Worm (Caenorhabditis elegans): ENCODE results near the gene irld-4.
A peak's percentile ranks its signal among the peaks of the same experiment; 100 is the strongest.

The irld-4 gene

DNA sequence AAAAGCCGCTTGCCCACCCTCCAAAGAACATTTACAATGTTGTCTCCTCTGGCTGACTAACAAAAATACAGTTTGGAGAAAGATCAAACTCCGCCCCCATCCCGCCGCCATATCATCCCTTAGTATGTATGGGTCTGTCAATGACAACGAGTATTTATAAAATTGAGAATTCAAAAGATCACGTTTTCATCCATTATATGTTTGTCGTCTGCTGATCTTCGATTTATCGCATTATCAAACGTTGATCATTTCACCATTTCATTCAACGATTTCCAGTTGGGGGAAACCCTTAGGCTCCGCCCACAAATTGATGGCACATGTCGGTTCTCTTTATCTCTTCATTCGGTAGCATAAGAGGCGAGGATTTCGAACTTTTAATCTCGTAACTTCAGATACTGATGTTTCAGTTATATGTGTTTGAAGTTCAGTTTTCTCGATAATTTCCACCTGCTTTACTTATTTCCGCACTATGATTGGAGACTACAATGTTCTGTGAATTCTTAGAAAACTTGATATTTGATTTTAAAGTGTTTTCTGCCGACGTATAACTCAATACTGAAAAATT lies 18.6 kb upstream of the irld-4 start:
- no peak for TF ChIP-seq ceh-82 (tag; optimal IDR thresholded peaks at IDR 0.05)
- TF ChIP-seq dpl-1 (GFP tag; optimal IDR thresholded peaks at IDR 0.05) = peak in 1 of 3 experiments; percentile 4
- peak; percentile 21 for TF ChIP-seq dsc-1 (tag; optimal IDR thresholded peaks at IDR 0.05)
- peak; percentile 94 for TF ChIP-seq nhr-85 (tag)
- TF ChIP-seq sptf-1 (tag; optimal IDR thresholded peaks at IDR 0.05) = no peak
- TF ChIP-seq lin-35 (GFP tag; optimal IDR thresholded peaks at IDR 0.05) = peak in 1 of 2 experiments; percentile 31
- peak; percentile 40 for TF ChIP-seq fkh-8 (tag; optimal IDR thresholded peaks at IDR 0.05)
- peak; percentile 80 for TF ChIP-seq nhr-71 (tag; optimal IDR thresholded peaks at IDR 0.05)
- peak; percentile 5 for TF ChIP-seq vab-15 (tag; optimal IDR thresholded peaks at IDR 0.05)
- peak; percentile 22 for TF ChIP-seq irx-1 (tag; optimal IDR thresholded peaks at IDR 0.05)
- peak; percentile 77 for TF ChIP-seq nhr-19 (GFP tag; conservative IDR thresholded peaks at IDR 0.05)
- no peak for TF ChIP-seq sox-4 (tag; optimal IDR thresholded peaks at IDR 0.05)
- no peak for TF ChIP-seq ceh-63 (GFP tag; optimal IDR thresholded peaks at IDR 0.05)
- TF ChIP-seq grh-1 (GFP tag; IDR thresholded peaks at IDR 0.05) = peak; percentile 45
- TF ChIP-seq xbp-1 (tag; optimal IDR thresholded peaks at IDR 0.05) = peak; percentile 10
- no peak for TF ChIP-seq snpc-4 (tag; optimal IDR thresholded peaks at IDR 0.05)
- peak; percentile 52 for TF ChIP-seq tbx-2 (tag; optimal IDR thresholded peaks at IDR 0.05)
- TF ChIP-seq jun-1 (tag; optimal IDR thresholded peaks at IDR 0.05) = peak; percentile 44
- TF ChIP-seq unc-130 (tag; optimal IDR thresholded peaks at IDR 0.05) = peak; percentile 33
- no peak for TF ChIP-seq unc-98 (GFP tag; IDR thresholded peaks at IDR 0.05)
- TF ChIP-seq ztf-4 (tag; optimal IDR thresholded peaks at IDR 0.05) = peak; percentile 5
- TF ChIP-seq nhr-90 (tag; optimal IDR thresholded peaks at IDR 0.05; ENCODE audit: poor library complexity) = peak; percentile 67
- peak; percentile 63 for TF ChIP-seq lin-14 (GFP tag; optimal IDR thresholded peaks at IDR 0.05)
- TF ChIP-seq snu-23 (GFP tag; optimal IDR thresholded peaks at IDR 0.05) = peak; percentile 57
- TF ChIP-seq elt-3 (tag; optimal IDR thresholded peaks at IDR 0.05) = peak; percentile 63 to 93 (median 80)
- TF ChIP-seq nhr-47 (tag; optimal IDR thresholded peaks at IDR 0.05) = peak; percentile 64
- TF ChIP-seq mdl-1 (tag; optimal IDR thresholded peaks at IDR 0.05) = peak in 1 of 2 experiments; percentile 63
- TF ChIP-seq nhr-20 (tag; optimal IDR thresholded peaks at IDR 0.05) = peak; percentile 87
- no peak for TF ChIP-seq efl-1 (optimal IDR thresholded peaks at IDR 0.05)
- peak in 1 of 2 experiments; percentile 66 for TF ChIP-seq efl-1 (GFP tag; optimal IDR thresholded peaks at IDR 0.05 in 1 of 2)
- peak; percentile 71 for TF ChIP-seq blmp-1 (tag; optimal IDR thresholded peaks at IDR 0.05)

DNA sequence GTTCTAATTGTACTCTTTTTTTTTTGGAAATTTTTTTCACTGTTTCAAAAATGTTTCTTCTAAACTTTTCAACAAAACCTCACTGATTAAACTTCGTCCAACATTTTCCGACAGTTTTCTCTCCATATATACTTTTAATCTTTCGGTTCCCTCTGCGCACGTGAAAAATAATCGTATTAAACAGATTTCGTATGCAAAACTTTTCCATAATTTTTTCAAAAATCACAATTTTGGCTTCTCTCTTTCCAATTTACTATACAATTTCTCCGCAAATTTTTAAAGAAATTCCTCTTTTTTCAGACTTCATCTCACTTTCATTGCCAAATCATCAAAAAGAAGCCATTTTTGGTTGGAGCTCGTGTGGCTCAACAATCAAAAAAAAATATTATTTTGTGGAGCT lies 16.6 kb upstream of the irld-4 start, which contains the start of gene dmd-6:
Gene dmd-6, plus strand, starts transcription at position 301 of the 400 bp plus-strand sequence.
- TF ChIP-seq alr-1 (tag; optimal IDR thresholded peaks at IDR 0.05; ENCODE audit: borderline replicate concordance) (no peak), hlh-17 (GFP tag; optimal IDR thresholded peaks at IDR 0.05; ENCODE audit: borderline replicate concordance) (no peak), lin-14 (GFP tag; optimal IDR thresholded peaks at IDR 0.05) (no peak), fkh-4 (tag; optimal IDR thresholded peaks at IDR 0.05; ENCODE audit: borderline replicate concordance) (no peak), fos-1 (tag; optimal IDR thresholded peaks at IDR 0.05) (no peak), sox-4 (tag; optimal IDR thresholded peaks at IDR 0.05) (no peak), lsy-2 (tag; optimal IDR thresholded peaks at IDR 0.05) (no peak), tlp-1 (tag; optimal IDR thresholded peaks at IDR 0.05) (no peak), pax-3 (tag; optimal IDR thresholded peaks at IDR 0.05) (no peak), sptf-1 (tag; optimal IDR thresholded peaks at IDR 0.05) (no peak), nhr-90 (tag; optimal IDR thresholded peaks at IDR 0.05; ENCODE audit: poor library complexity) (no peak), ceh-82 (tag; optimal IDR thresholded peaks at IDR 0.05) (no peak), lin-35 (GFP tag; optimal IDR thresholded peaks at IDR 0.05) (no peak), nhr-11 (tag; optimal IDR thresholded peaks at IDR 0.05) (no peak), nhr-84 (tag; optimal IDR thresholded peaks at IDR 0.05) (no peak), nhr-20 (tag; optimal IDR thresholded peaks at IDR 0.05) (no peak), irx-1 (tag; optimal IDR thresholded peaks at IDR 0.05) (no peak), ama-1 (optimal IDR thresholded peaks at IDR 0.05) (no peak), lin-39 (tag; optimal IDR thresholded peaks at IDR 0.05) (no peak), nhr-85 (tag) (no peak)

All from whole organism, L1 larva.